Worm (Caenorhabditis elegans) whole organism, midembryonic: ENCODE measurements around the gene Y49A3A.3.

ENCODE experiments used
- T22C8.4 ChIP-seq: fragments of 200-800 bp; sonication (Bioruptor generic); IDR thresholded peaks from 2 replicates; pipeline ENCODE4 v1.3.6; 2022; ENCODE audit warnings: missing genetic modification characterization, missing compliant biosample characterization
- cog-1 ChIP-seq: sonication (generic microtip); optimal IDR thresholded peaks from 2 replicates; lab custom pipeline; 2016; ENCODE audit warnings: missing genetic modification characterization, missing compliant biosample characterization
- flt-1 ChIP-seq: fragments of 200-800 bp; sonication (Bioruptor generic); IDR thresholded peaks from 2 replicates; pipeline ENCODE4 v1.3.6; 2022; ENCODE audit warnings: missing genetic modification characterization, missing compliant biosample characterization
- klf-2 ChIP-seq: fragments of 200-800 bp; sonication (Bioruptor generic); conservative IDR thresholded peaks from 2 replicates; pipeline ENCODE4 v1.3.6; 2022; ENCODE audit warnings: missing genetic modification reagents, missing genetic modification characterization, missing compliant biosample characterization
- tab-1 ChIP-seq: fragments of 200-800 bp; sonication (Bioruptor generic); IDR thresholded peaks from 2 replicates; pipeline ENCODE4 v1.3.6; 2022; ENCODE audit warnings: missing genetic modification characterization, missing compliant biosample characterization

- TF ChIP-seq tab-1 (GFP tag; lab: Robert Waterston, UW), result no peak
- no peak for TF ChIP-seq flt-1
- TF ChIP-seq cog-1 (tag; lab: Kevin White, UChicago), result no peak
- no peak for TF ChIP-seq klf-2 (GFP tag; lab: Robert Waterston, UW)
- no peak for TF ChIP-seq T22C8.4 (GFP tag; lab: Robert Waterston, UW)
Measured at ce11 chrV:14396123-14396669, 42.0 kb downstream of the Y49A3A.3 start.
